Fruit fly (Drosophila melanogaster) Kc167 (cell line): ENCODE measurements around the gene Rab3-GEF.

Experiments
- Myc ChIP-seq: fragments of >200 bp; optimal IDR thresholded peaks from 2 replicates; lab custom pipeline; 2017; ENCODE audit warnings: missing external identifiers
- h ChIP-seq: fragments of >200 bp; optimal IDR thresholded peaks from 3 replicates; lab custom pipeline; 2018; ENCODE audit warnings: missing external identifiers
- insv ChIP-seq: fragments of >200 bp; optimal IDR thresholded peaks from 3 replicates; lab custom pipeline; 2018; ENCODE audit warnings: missing external identifiers
- psq ChIP-seq: fragments of >200 bp; optimal IDR thresholded peaks from 2 replicates; lab custom pipeline; 2017; ENCODE audit warnings: missing external identifiers
- ttk ChIP-seq: sonication (Bioruptor generic); optimal IDR thresholded peaks from 2 replicates; lab custom pipeline; 2017; ENCODE audit warnings: missing external identifiers

DNA sequence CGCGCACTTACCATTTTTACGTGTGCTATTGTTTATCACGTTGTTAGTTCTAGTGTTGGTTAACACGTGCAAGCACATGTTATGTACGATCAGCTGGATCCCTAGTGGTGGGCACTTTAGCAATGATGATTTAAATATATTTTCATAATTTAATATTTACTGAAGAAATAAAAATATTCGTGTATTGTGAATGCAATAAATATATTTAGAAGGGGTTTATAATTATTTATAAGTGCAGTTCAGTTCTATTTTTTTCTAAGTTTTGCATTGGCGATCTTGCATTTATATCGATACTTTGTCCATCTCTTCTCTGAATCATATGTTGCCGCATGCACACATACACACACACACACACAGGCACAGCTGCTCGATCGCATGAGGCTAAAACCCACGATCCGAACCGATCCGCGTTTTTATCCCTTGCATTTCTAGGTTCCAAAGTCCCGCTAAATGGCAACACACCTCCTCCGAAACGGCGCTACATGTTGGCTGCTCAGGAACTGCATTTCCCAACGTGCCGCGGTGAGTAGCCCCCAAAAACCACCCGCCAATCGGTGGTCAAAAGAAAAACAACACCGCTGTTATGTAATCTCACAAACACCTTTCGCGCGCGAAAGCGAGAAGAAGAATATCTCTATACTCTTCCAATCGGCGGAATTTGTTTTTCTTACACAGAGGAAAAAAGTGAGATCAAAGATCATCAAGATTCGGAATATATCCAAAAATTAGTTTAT lies 3.5 kb upstream of the Rab3-GEF start, which contains the start of the genes CG15027 and Dbct:
- no peak for TF ChIP-seq Myc (lab: Kevin White, UChicago)
- TF ChIP-seq psq (lab: Kevin White, UChicago) = no peak
- TF ChIP-seq h (lab: Kevin White, UChicago) = no peak
- no peak for TF ChIP-seq insv (lab: Kevin White, UChicago)
- no peak for TF ChIP-seq ttk
